Fruit fly (Drosophila melanogaster) whole organism, prepupa: ENCODE measurements around the gene CSN1b.
A peak's percentile ranks its signal among the peaks of the same experiment; 100 is the strongest.

Experiments used
- CG10631 ChIP-seq: fragments of 200-800 bp; sonication (Bioruptor generic); optimal IDR thresholded peaks from 2 replicates; lab custom pipeline; 2016; ENCODE audit warnings: missing biosample characterization, missing genetic modification characterization
- CG10669 ChIP-seq: fragments of 200-800 bp; sonication (Bioruptor generic); optimal IDR thresholded peaks from 3 replicates; lab custom pipeline; 2018; ENCODE audit warnings: missing biosample characterization, mild to moderate bottlenecking, missing genetic modification characterization, moderate library complexity
- CG11762 ChIP-seq: fragments of 200-800 bp; sonication (Bioruptor generic); optimal IDR thresholded peaks from 3 replicates; lab custom pipeline; 2016; ENCODE audit warnings: missing biosample characterization, missing genetic modification characterization; ENCODE audit not compliant: insufficient read depth
- CG11902 ChIP-seq: fragments of 200-800 bp; sonication (Bioruptor generic); optimal IDR thresholded peaks from 3 replicates; lab custom pipeline; 2016; ENCODE audit warnings: missing biosample characterization, missing genetic modification characterization
- CG16779 ChIP-seq: fragments of 200-800 bp; sonication (Bioruptor generic); optimal IDR thresholded peaks from 3 replicates; lab custom pipeline; 2017; ENCODE audit warnings: missing biosample characterization, mild to moderate bottlenecking, missing genetic modification characterization
- CG3032 ChIP-seq: fragments of 200-800 bp; optimal IDR thresholded peaks from 2 replicates; lab custom pipeline; 2019; ENCODE audit warnings: missing biosample characterization, mild to moderate bottlenecking, missing genetic modification characterization, moderate library complexity
- CG31627 ChIP-seq: fragments of 200-800 bp; sonication (Bioruptor generic); optimal IDR thresholded peaks from 3 replicates; lab custom pipeline; 2016; ENCODE audit warnings: missing biosample characterization, missing genetic modification characterization
- CG32006 ChIP-seq: fragments of 200-800 bp; sonication (Bioruptor generic); optimal IDR thresholded peaks from 3 replicates; lab custom pipeline; 2017; ENCODE audit warnings: missing biosample characterization, mild to moderate bottlenecking, missing genetic modification characterization
- CG34406 ChIP-seq: fragments of 200-800 bp; sonication (Bioruptor generic); optimal IDR thresholded peaks from 3 replicates; lab custom pipeline; 2016; ENCODE audit warnings: missing biosample characterization, missing genetic modification characterization
- CG3919 ChIP-seq: fragments of 200-800 bp; sonication (Bioruptor generic); optimal IDR thresholded peaks from 3 replicates; lab custom pipeline; 2016; ENCODE audit warnings: missing biosample characterization, missing genetic modification characterization
- CG4318 ChIP-seq: fragments of 200-800 bp; sonication (Bioruptor generic); optimal IDR thresholded peaks from 3 replicates; lab custom pipeline; 2017; ENCODE audit warnings: missing biosample characterization, mild to moderate bottlenecking, missing genetic modification characterization
- CG6163 ChIP-seq: fragments of 200-800 bp; sonication (Bioruptor generic); IDR thresholded peaks from 3 replicates; pipeline ENCODE4 v1.3.6; 2022; ENCODE audit warnings: missing biosample characterization, missing genetic modification characterization
- CG6276 ChIP-seq: fragments of 200-800 bp; sonication (Bioruptor generic); optimal IDR thresholded peaks from 2 replicates; lab custom pipeline; 2017; ENCODE audit warnings: missing biosample characterization, mild to moderate bottlenecking, missing genetic modification characterization
- CG6808 ChIP-seq: fragments of 200-800 bp; sonication (Bioruptor generic); optimal IDR thresholded peaks from 3 replicates; lab custom pipeline; 2017; ENCODE audit warnings: missing biosample characterization, missing genetic modification characterization, mild to moderate bottlenecking, moderate library complexity, missing genetic modification reagents
- CG6854 ChIP-seq: fragments of 200-800 bp; sonication (Bioruptor generic); optimal IDR thresholded peaks from 2 replicates; lab custom pipeline; 2017; ENCODE audit warnings: missing biosample characterization, mild to moderate bottlenecking, missing genetic modification characterization
- CG7368 ChIP-seq: fragments of 200-800 bp; sonication (Bioruptor generic); optimal IDR thresholded peaks from 3 replicates; lab custom pipeline; 2016; ENCODE audit warnings: missing biosample characterization, missing genetic modification characterization
- CG8119 ChIP-seq: fragments of 200-800 bp; sonication (Bioruptor generic); IDR thresholded peaks from 3 replicates; pipeline ENCODE4 v1.3.6; 2022; ENCODE audit warnings: missing biosample characterization, missing genetic modification characterization
- CG8319 ChIP-seq: fragments of 200-800 bp; sonication (Bioruptor generic); optimal IDR thresholded peaks from 3 replicates; lab custom pipeline; 2016; ENCODE audit warnings: missing biosample characterization, missing genetic modification characterization
- CG8632 ChIP-seq: fragments of 200-800 bp; sonication (Bioruptor generic); optimal IDR thresholded peaks from 3 replicates; lab custom pipeline; 2016; ENCODE audit warnings: missing biosample characterization, missing genetic modification characterization
- Eip75B ChIP-seq: fragments of 200-800 bp; sonication (Bioruptor generic); optimal IDR thresholded peaks from 3 replicates; lab custom pipeline; 2016; ENCODE audit warnings: missing biosample characterization, missing genetic modification characterization
- Eip78C ChIP-seq: fragments of 200-800 bp; sonication (Bioruptor generic); peaks from one replicate; lab custom pipeline; 2016; ENCODE audit warnings: missing biosample characterization, missing genetic modification characterization
- Ets21C ChIP-seq: fragments of 200-800 bp; sonication (Bioruptor generic); optimal IDR thresholded peaks from 3 replicates; lab custom pipeline; 2016; ENCODE audit warnings: missing biosample characterization, missing genetic modification characterization
- Gug ChIP-seq: fragments of 200-800 bp; sonication (Bioruptor generic); IDR thresholded peaks from 2 replicates; pipeline ENCODE4 v1.3.6; 2022; ENCODE audit warnings: missing biosample characterization, missing genetic modification characterization
- Hr38 ChIP-seq: sonication (Bioruptor generic); optimal IDR thresholded peaks from 2 replicates; lab custom pipeline; 2016; ENCODE audit warnings: missing biosample characterization, missing genetic modification characterization
- Hr39 ChIP-seq: fragments of 200-800 bp; sonication (Bioruptor generic); optimal IDR thresholded peaks from 2 replicates; lab custom pipeline; 2016; ENCODE audit warnings: missing biosample characterization, missing genetic modification characterization
- Hr4 ChIP-seq: fragments of 200-800 bp; sonication (Bioruptor generic); optimal IDR thresholded peaks from 3 replicates; lab custom pipeline; 2016; ENCODE audit warnings: missing biosample characterization, missing genetic modification characterization
- Lpt ChIP-seq: fragments of 200-800 bp; sonication (Bioruptor generic); optimal IDR thresholded peaks from 3 replicates; lab custom pipeline; 2016; ENCODE audit warnings: missing biosample characterization, missing genetic modification characterization
- Met ChIP-seq: fragments of 200-800 bp; sonication (Bioruptor generic); optimal IDR thresholded peaks from 3 replicates; lab custom pipeline; 2016; ENCODE audit warnings: missing biosample characterization, missing genetic modification characterization
- OdsH ChIP-seq: fragments of 200-800 bp; sonication (Bioruptor generic); optimal IDR thresholded peaks from 3 replicates; lab custom pipeline; 2016; ENCODE audit warnings: missing biosample characterization, missing genetic modification characterization
- Sox102F ChIP-seq: fragments of 200-800 bp; sonication (Bioruptor generic); optimal IDR thresholded peaks from 2 replicates; lab custom pipeline; 2016; ENCODE audit warnings: missing biosample characterization, mild to moderate bottlenecking, missing genetic modification characterization
- Sox14 ChIP-seq: fragments of 200-800 bp; sonication (Bioruptor generic); optimal IDR thresholded peaks from 3 replicates; lab custom pipeline; 2016; ENCODE audit warnings: missing biosample characterization, missing genetic modification characterization
- Sox15 ChIP-seq: fragments of 200-800 bp; sonication (Bioruptor generic); optimal IDR thresholded peaks from 3 replicates; lab custom pipeline; 2016; ENCODE audit warnings: missing biosample characterization, missing genetic modification characterization
- achi ChIP-seq: fragments of 200-800 bp; sonication (Bioruptor generic); optimal IDR thresholded peaks from 3 replicates; lab custom pipeline; 2016; ENCODE audit warnings: missing biosample characterization, missing genetic modification characterization
- acj6 ChIP-seq: fragments of 200-800 bp; sonication (Bioruptor generic); optimal IDR thresholded peaks from 3 replicates; lab custom pipeline; 2016; ENCODE audit warnings: missing biosample characterization, missing genetic modification characterization
- dac ChIP-seq: fragments of 200-800 bp; sonication (Bioruptor generic); optimal IDR thresholded peaks from 2 replicates; lab custom pipeline; 2017; ENCODE audit warnings: missing biosample characterization, mild to moderate bottlenecking, missing genetic modification characterization
- dsx ChIP-seq: fragments of 200-800 bp; optimal IDR thresholded peaks from 3 replicates; lab custom pipeline; 2019; ENCODE audit warnings: missing biosample characterization, mild to moderate bottlenecking, missing genetic modification characterization, moderate library complexity; ENCODE audit not compliant: poor library complexity, severe bottlenecking
- esn ChIP-seq: fragments of 200-800 bp; sonication (Bioruptor generic); optimal IDR thresholded peaks from 2 replicates; lab custom pipeline; 2016; ENCODE audit warnings: missing biosample characterization, mild to moderate bottlenecking, missing genetic modification characterization, moderate library complexity
- fd59A ChIP-seq: fragments of 200-800 bp; sonication (Bioruptor generic); optimal IDR thresholded peaks from 2 replicates; lab custom pipeline; 2017; ENCODE audit warnings: missing biosample characterization, mild to moderate bottlenecking, missing genetic modification characterization, missing genetic modification reagents
- fd85E ChIP-seq: fragments of 200-800 bp; sonication (Bioruptor generic); optimal IDR thresholded peaks from 3 replicates; lab custom pipeline; 2016; ENCODE audit warnings: missing biosample characterization, missing genetic modification characterization
- fkh ChIP-seq: fragments of 200-800 bp; sonication (Bioruptor generic); optimal IDR thresholded peaks from 3 replicates; lab custom pipeline; 2017; ENCODE audit warnings: missing biosample characterization, mild to moderate bottlenecking, missing genetic modification characterization, moderate library complexity
- lz ChIP-seq: fragments of 200-800 bp; sonication (Bioruptor generic); optimal IDR thresholded peaks from 3 replicates; lab custom pipeline; 2016; ENCODE audit warnings: missing biosample characterization, missing genetic modification characterization
- pdm3 ChIP-seq: fragments of 200-800 bp; sonication (Bioruptor generic); optimal IDR thresholded peaks from 3 replicates; lab custom pipeline; 2016; ENCODE audit warnings: missing biosample characterization, missing genetic modification characterization
- salr ChIP-seq, 2 experiments: fragments of 200-800 bp; sonication (Bioruptor generic); optimal IDR thresholded peaks; 3 replicates each; lab custom pipeline; 2016 to 2018; ENCODE audit warnings: missing biosample characterization in 2 of 2, missing genetic modification characterization in 2 of 2, mild to moderate bottlenecking in 1 of 2
- spab ChIP-seq: fragments of 200-800 bp; sonication (Bioruptor generic); optimal IDR thresholded peaks from 2 replicates; lab custom pipeline; 2017; ENCODE audit warnings: missing biosample characterization, mild to moderate bottlenecking, missing genetic modification characterization, missing genetic modification reagents
- ss ChIP-seq, 2 experiments: fragments of 200-800 bp; sonication (Bioruptor generic); optimal IDR thresholded peaks; 2 replicates in 1 of 2; 3 replicates in 1 of 2; lab custom pipeline; 2017 to 2018; ENCODE audit warnings: mild to moderate bottlenecking in 2 of 2, missing biosample characterization in 2 of 2, missing genetic modification characterization in 2 of 2, moderate library complexity in 1 of 2
- svp ChIP-seq: fragments of 200-800 bp; sonication (Bioruptor generic); peaks from one replicate; lab custom pipeline; 2016; ENCODE audit warnings: missing biosample characterization, missing genetic modification characterization
- vri ChIP-seq: fragments of 200-800 bp; sonication (Bioruptor generic); optimal IDR thresholded peaks from 3 replicates; lab custom pipeline; 2016; ENCODE audit warnings: missing biosample characterization, mild to moderate bottlenecking, missing genetic modification characterization

CSN1b gene

DNA sequence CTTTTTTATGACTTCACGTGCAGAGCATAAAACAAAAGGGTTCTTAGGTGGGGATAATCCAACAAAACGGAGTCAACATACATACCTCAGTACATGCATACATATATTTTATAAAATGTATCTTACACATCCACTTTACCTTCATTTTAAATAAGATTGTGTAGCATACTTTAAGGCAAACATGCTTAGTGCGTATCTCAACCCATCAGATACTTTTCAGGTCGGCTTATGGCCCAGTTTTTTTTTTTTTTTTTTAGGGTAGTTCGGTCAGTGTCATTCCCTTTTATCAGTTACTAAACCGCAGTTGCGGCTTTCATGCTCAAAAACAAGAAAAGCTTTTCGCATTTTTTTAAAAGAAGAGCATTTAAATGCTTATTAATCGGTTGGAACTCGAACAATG lies 12.7 kb downstream of the CSN1b start, which contains the start of gene NijB (continued):
- peak; percentile 56 for TF ChIP-seq vri (GFP tag; lab: Kevin White, UChicago)
- no peak for TF ChIP-seq Ets21C

DNA sequence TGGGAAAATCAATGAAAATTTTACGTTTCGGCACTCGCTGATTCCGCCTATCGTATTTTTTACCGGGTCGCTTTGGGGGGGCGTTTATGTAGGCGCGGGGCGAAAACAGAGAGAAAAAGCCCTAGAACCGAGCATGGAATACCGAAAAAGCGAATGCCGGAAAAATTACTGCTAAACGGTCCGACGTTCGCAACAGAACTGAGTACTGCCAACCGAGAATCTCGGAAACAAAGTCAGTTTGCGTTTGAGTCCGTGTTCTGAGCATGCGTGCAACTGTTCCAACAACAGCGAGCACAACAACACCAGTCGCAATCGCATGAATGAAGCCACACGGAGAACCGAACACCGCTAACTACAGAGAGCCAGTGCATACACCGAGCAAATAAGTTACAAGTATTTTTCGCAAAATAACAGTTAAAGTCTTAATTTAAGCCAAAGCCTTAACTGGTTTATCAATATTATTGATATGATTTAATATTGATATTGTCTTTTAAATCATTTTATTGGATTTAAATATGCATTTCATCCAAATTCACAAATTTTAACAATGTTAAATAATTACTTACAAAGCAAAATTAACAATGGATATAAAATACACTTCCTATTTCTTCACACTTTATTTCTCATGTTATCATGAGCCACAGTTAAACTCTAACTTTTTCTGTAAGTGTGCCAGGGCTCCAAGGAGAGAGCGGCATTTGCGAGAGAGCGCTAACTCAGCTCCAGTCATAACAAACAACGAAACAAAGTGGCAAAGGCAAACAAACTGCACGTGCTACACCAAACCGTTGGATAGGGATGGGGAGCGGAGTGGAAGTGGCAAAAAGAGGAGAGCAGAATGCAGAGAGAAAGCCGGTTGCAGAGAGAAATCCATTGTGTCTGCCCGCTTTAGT lies 14.2 kb downstream of the CSN1b start, which contains the start of gene CG3961:
Gene CG3961, minus strand, starts transcription at position 201 of the 893 bp plus-strand sequence.
- TF ChIP-seq salr (GFP tag; optimal IDR thresholded peaks at IDR 0.05; lab: Kevin White, UChicago): peak; percentile 85 to 100
- TF ChIP-seq CG10631 (GFP tag; lab: Kevin White, UChicago): peak; percentile 99
- no peak for TF ChIP-seq Hr38 (GFP tag; lab: Kevin White, UChicago)
- peak; percentile 99 for TF ChIP-seq CG8632 (GFP tag; lab: Kevin White, UChicago)
- TF ChIP-seq CG10669 (GFP tag; lab: Kevin White, UChicago): peak; percentile 98
- TF ChIP-seq CG31627 (GFP tag; lab: Kevin White, UChicago): peak; percentile 96
- TF ChIP-seq CG3032: peak; percentile 99
- peak; percentile 98 for TF ChIP-seq Eip75B (GFP tag; lab: Kevin White, UChicago)
- peak; percentile 99 for TF ChIP-seq acj6 (GFP tag; lab: Kevin White, UChicago)
- peak; percentile 98 for TF ChIP-seq Sox15 (GFP tag; lab: Kevin White, UChicago)
- TF ChIP-seq CG34406: peak; percentile 99
- TF ChIP-seq Gug (GFP tag; lab: Robert Waterston, UW): peak; percentile 94
- peak; percentile 98 for TF ChIP-seq achi
- TF ChIP-seq CG3919 (GFP tag; lab: Kevin White, UChicago): peak; percentile 99
- peak; percentile 89 for TF ChIP-seq vri (GFP tag; lab: Kevin White, UChicago)
- peak; percentile 89 for TF ChIP-seq CG6163
- TF ChIP-seq ss (GFP tag; optimal IDR thresholded peaks at IDR 0.05; lab: Kevin White, UChicago): peak; percentile 99
- peak; percentile 98 for TF ChIP-seq CG6276 (GFP tag; lab: Kevin White, UChicago)
- TF ChIP-seq CG11762 (GFP tag; lab: Kevin White, UChicago): peak; percentile 98
- TF ChIP-seq Hr39 (GFP tag; lab: Kevin White, UChicago): peak; percentile 94
- peak; percentile 99 for TF ChIP-seq CG8119 (GFP tag; lab: Robert Waterston, UW)
- TF ChIP-seq Met (GFP tag; lab: Kevin White, UChicago): peak; percentile 98
- peak; percentile 91 for TF ChIP-seq fd85E
- TF ChIP-seq Eip78C (GFP tag; lab: Kevin White, UChicago): peak; percentile 100
- TF ChIP-seq CG32006 (GFP tag; lab: Kevin White, UChicago): peak; percentile 100
- peak; percentile 98 for TF ChIP-seq pdm3 (GFP tag; lab: Kevin White, UChicago)
- peak; percentile 97 for TF ChIP-seq Sox102F (GFP tag; lab: Kevin White, UChicago)
- TF ChIP-seq CG4318: peak; percentile 98
- TF ChIP-seq CG8319: peak; percentile 96
- TF ChIP-seq spab (GFP tag; lab: Kevin White, UChicago): peak; percentile 99
- peak; percentile 98 for TF ChIP-seq lz (GFP tag; lab: Kevin White, UChicago)
- peak; percentile 98 for TF ChIP-seq dsx (GFP tag; lab: Kevin White, UChicago)
- peak; percentile 97 for TF ChIP-seq Sox14 (GFP tag; lab: Kevin White, UChicago)
- peak; percentile 98 for TF ChIP-seq Lpt (GFP tag; lab: Kevin White, UChicago)
- TF ChIP-seq CG6808 (GFP tag; lab: Kevin White, UChicago): peak; percentile 99
- peak; percentile 85 for TF ChIP-seq fkh
- TF ChIP-seq OdsH (GFP tag; lab: Kevin White, UChicago): peak; percentile 99
- TF ChIP-seq CG11902 (GFP tag; lab: Kevin White, UChicago): peak; percentile 93
- TF ChIP-seq dac (GFP tag; lab: Kevin White, UChicago): peak; percentile 94
- peak; percentile 97 for TF ChIP-seq CG7368 (GFP tag; lab: Kevin White, UChicago)
- TF ChIP-seq CG16779: peak; percentile 98
- TF ChIP-seq svp (GFP tag; lab: Kevin White, UChicago): peak; percentile 98
- TF ChIP-seq Hr4 (GFP tag; lab: Kevin White, UChicago): peak; percentile 98
- peak; percentile 91 for TF ChIP-seq Ets21C
- peak; percentile 94 for TF ChIP-seq CG6854
- peak; percentile 99 for TF ChIP-seq fd59A (GFP tag; lab: Kevin White, UChicago)
- TF ChIP-seq esn (GFP tag; lab: Kevin White, UChicago): peak; percentile 99
